Fruit fly (Drosophila melanogaster) Kc167 (cell line): ENCODE measurements around the gene CG4218.

Source experiments
- h ChIP-seq: fragments of >200 bp; optimal IDR thresholded peaks from 3 replicates; lab custom pipeline; 2018; ENCODE audit warnings: missing external identifiers
- insv ChIP-seq: fragments of >200 bp; optimal IDR thresholded peaks from 3 replicates; lab custom pipeline; 2018; ENCODE audit warnings: missing external identifiers
- ttk ChIP-seq: sonication (Bioruptor generic); optimal IDR thresholded peaks from 2 replicates; lab custom pipeline; 2017; ENCODE audit warnings: missing external identifiers

DNA sequence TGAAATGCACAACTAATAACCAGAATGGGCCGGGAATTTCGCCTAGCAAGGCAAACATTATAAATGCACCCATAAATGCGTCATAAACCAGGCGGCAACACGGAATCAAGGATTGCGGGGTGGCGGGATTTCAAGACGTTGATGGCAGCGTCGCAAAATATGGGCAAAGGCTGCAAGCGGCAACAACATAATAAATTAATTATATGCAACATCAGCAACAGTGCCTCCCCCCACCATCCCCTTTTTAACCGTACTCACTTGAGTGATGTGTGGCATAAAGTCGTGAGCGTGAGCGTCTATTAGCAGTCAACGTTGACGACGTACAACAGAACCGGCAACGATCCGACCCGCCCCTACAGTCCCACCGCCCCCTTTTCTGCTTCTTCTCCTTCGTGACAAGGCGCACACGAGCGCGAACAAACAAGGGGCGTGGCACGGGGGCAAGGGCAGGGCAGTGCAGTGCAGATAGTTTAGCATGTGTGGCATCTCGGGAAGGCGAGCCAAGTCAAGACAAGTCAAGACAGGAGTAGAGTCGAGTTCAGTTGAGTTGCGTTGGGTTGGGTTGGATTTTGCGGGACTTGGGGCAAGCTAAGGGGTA is 19.7 kb upstream of the CG4218 start:
- TF ChIP-seq ttk (lab: Kevin White, UChicago) (no peak), insv (lab: Kevin White, UChicago) (no peak), h (lab: Kevin White, UChicago) (no peak)
